Worm (Caenorhabditis elegans) whole organism, late embryonic: ENCODE measurements around the gene clec-213.

Source experiments
- C38D4.7 ChIP-seq: fragments of 200-800 bp; sonication (Bioruptor generic); optimal IDR thresholded peaks from 2 replicates; lab custom pipeline; 2018; ENCODE audit warnings: mild to moderate bottlenecking, missing genetic modification characterization, moderate library complexity, missing compliant biosample characterization
- K09A11.1 ChIP-seq: sonication (generic microtip); optimal IDR thresholded peaks from 2 replicates; lab custom pipeline; 2017; ENCODE audit warnings: antibody characterized with exemption, mild to moderate bottlenecking, missing genetic modification characterization, missing compliant biosample characterization; ENCODE audit not compliant: insufficient read depth
- T23F11.4 ChIP-seq: fragments of 200-800 bp; sonication (Bioruptor generic); optimal IDR thresholded peaks from 2 replicates; lab custom pipeline; 2018; ENCODE audit warnings: mild to moderate bottlenecking, missing genetic modification characterization, missing compliant biosample characterization
- ahr-1 ChIP-seq: sonication (generic microtip); optimal IDR thresholded peaks from 2 replicates; lab custom pipeline; 2016; ENCODE audit warnings: missing genetic modification characterization, missing compliant biosample characterization
- ama-1 ChIP-seq: fragments of 150-350 bp; optimal IDR thresholded peaks from 2 replicates; lab custom pipeline; 2014
- ceh-19 ChIP-seq: fragments of 200-800 bp; sonication (Bioruptor generic); optimal IDR thresholded peaks from 2 replicates; lab custom pipeline; 2018; ENCODE audit warnings: mild to moderate bottlenecking, missing genetic modification characterization, missing compliant biosample characterization
- ceh-22 ChIP-seq: sonication (generic microtip); optimal IDR thresholded peaks from 2 replicates; lab custom pipeline; 2017; ENCODE audit warnings: missing biosample characterization, missing genetic modification characterization
- ceh-24 ChIP-seq: sonication (generic microtip); optimal IDR thresholded peaks from 2 replicates; lab custom pipeline; 2016; ENCODE audit warnings: mild to moderate bottlenecking, missing genetic modification characterization, missing compliant biosample characterization
- ceh-34 ChIP-seq: sonication (generic microtip); optimal IDR thresholded peaks from 2 replicates; lab custom pipeline; 2016; ENCODE audit warnings: mild to moderate bottlenecking, missing genetic modification characterization, missing compliant biosample characterization
- ceh-45 ChIP-seq: fragments of 200-800 bp; sonication (Bioruptor generic); IDR thresholded peaks from 2 replicates; pipeline ENCODE4 v1.3.6; 2022; ENCODE audit warnings: missing genetic modification reagents, missing genetic modification characterization, missing compliant biosample characterization
- ceh-48 ChIP-seq: sonication (generic microtip); optimal IDR thresholded peaks from 2 replicates; lab custom pipeline; 2016; ENCODE audit warnings: missing genetic modification characterization, inconsistent platforms, missing compliant biosample characterization
- ceh-6 ChIP-seq: fragments of 200-800 bp; sonication (Bioruptor generic); optimal IDR thresholded peaks from 2 replicates; lab custom pipeline; 2018; ENCODE audit warnings: mild to moderate bottlenecking, missing genetic modification characterization, missing compliant biosample characterization
- ceh-9 ChIP-seq: sonication (generic microtip); optimal IDR thresholded peaks from 2 replicates; lab custom pipeline; 2016; ENCODE audit warnings: mild to moderate bottlenecking, missing genetic modification characterization, inconsistent platforms, missing compliant biosample characterization
- che-1 ChIP-seq: sonication (generic microtip); optimal IDR thresholded peaks from 2 replicates; lab custom pipeline; 2016; ENCODE audit warnings: mild to moderate bottlenecking, missing genetic modification characterization, missing compliant biosample characterization
- elt-2 ChIP-seq: sonication (generic microtip); optimal IDR thresholded peaks from 2 replicates; lab custom pipeline; 2016; ENCODE audit warnings: missing genetic modification reagents, missing genetic modification characterization, missing compliant biosample characterization
- elt-4 ChIP-seq: sonication (generic microtip); optimal IDR thresholded peaks from 2 replicates; lab custom pipeline; 2016; ENCODE audit warnings: missing genetic modification characterization, missing compliant biosample characterization
- ets-4 ChIP-seq: sonication (generic microtip); optimal IDR thresholded peaks from 2 replicates; lab custom pipeline; 2016; ENCODE audit warnings: missing genetic modification characterization, missing compliant biosample characterization
- eyg-1 ChIP-seq: sonication (generic microtip); optimal IDR thresholded peaks from 2 replicates; lab custom pipeline; 2016; ENCODE audit warnings: missing genotype, missing genetic modification characterization, missing compliant biosample characterization
- fkh-6 ChIP-seq: sonication (generic microtip); optimal IDR thresholded peaks from 2 replicates; lab custom pipeline; 2016; ENCODE audit warnings: missing genetic modification characterization, missing compliant biosample characterization
- hlh-15 ChIP-seq: sonication (generic microtip); optimal IDR thresholded peaks from 2 replicates; lab custom pipeline; 2016; ENCODE audit warnings: missing genetic modification characterization, missing compliant biosample characterization
- hlh-6 ChIP-seq: sonication (generic microtip); optimal IDR thresholded peaks from 2 replicates; lab custom pipeline; 2016; ENCODE audit warnings: missing genotype, missing genetic modification characterization, missing compliant biosample characterization
- hlh-8 ChIP-seq: sonication (generic microtip); optimal IDR thresholded peaks from 2 replicates; lab custom pipeline; 2016; ENCODE audit warnings: missing genotype, missing genetic modification characterization, missing compliant biosample characterization
- lin-11 ChIP-seq: fragments of 200-800 bp; sonication (Bioruptor generic); optimal IDR thresholded peaks from 2 replicates; lab custom pipeline; 2018; ENCODE audit warnings: mild to moderate bottlenecking, missing genetic modification characterization, missing compliant biosample characterization
- mec-3 ChIP-seq: sonication (generic microtip); optimal IDR thresholded peaks from 2 replicates; lab custom pipeline; 2016; ENCODE audit warnings: borderline replicate concordance, missing genetic modification characterization, missing compliant biosample characterization
- nfya-1 ChIP-seq: sonication (generic microtip); optimal IDR thresholded peaks from 2 replicates; lab custom pipeline; 2017; ENCODE audit warnings: missing genetic modification characterization, mild to moderate bottlenecking, missing compliant biosample characterization, antibody characterized with exemption, moderate library complexity
- nhr-11 ChIP-seq: fragments of 150-350 bp; optimal IDR thresholded peaks from 2 replicates; lab custom pipeline; 2014; ENCODE audit warnings: missing biosample characterization, missing genetic modification characterization
- nhr-232 ChIP-seq: sonication (generic microtip); optimal IDR thresholded peaks from 2 replicates; lab custom pipeline; 2016; ENCODE audit warnings: missing genetic modification characterization, missing compliant biosample characterization
- npax-4 ChIP-seq: sonication (generic microtip); optimal IDR thresholded peaks from 2 replicates; lab custom pipeline; 2016; ENCODE audit warnings: missing genetic modification characterization, missing compliant biosample characterization
- odd-2 ChIP-seq: sonication (generic microtip); optimal IDR thresholded peaks from 2 replicates; lab custom pipeline; 2017; ENCODE audit warnings: antibody characterized with exemption, mild to moderate bottlenecking, missing genetic modification characterization, missing compliant biosample characterization
- pat-9 ChIP-seq: fragments of 200-800 bp; sonication (Bioruptor generic); optimal IDR thresholded peaks from 2 replicates; lab custom pipeline; 2018; ENCODE audit warnings: mild to moderate bottlenecking, missing genetic modification characterization, moderate library complexity, missing compliant biosample characterization
- pha-4 ChIP-seq: fragments of 150-350 bp; optimal IDR thresholded peaks from 2 replicates; lab custom pipeline; 2018; ENCODE audit warnings: missing biosample characterization, missing genetic modification reagents, missing genetic modification characterization
- ref-2 ChIP-seq: sonication (generic microtip); optimal IDR thresholded peaks from 2 replicates; lab custom pipeline; 2016; ENCODE audit warnings: missing genetic modification characterization, missing compliant biosample characterization
- sdc-2 ChIP-seq: sonication (generic microtip); optimal IDR thresholded peaks from 2 replicates; lab custom pipeline; 2016; ENCODE audit warnings: missing genotype, missing genetic modification characterization, missing compliant biosample characterization
- sox-2 ChIP-seq: fragments of 200-800 bp; sonication (Bioruptor generic); IDR thresholded peaks from 2 replicates; pipeline ENCODE4 v1.3.6; 2022; ENCODE audit warnings: missing genetic modification reagents, missing genetic modification characterization, missing compliant biosample characterization
- syd-9 ChIP-seq: sonication (generic microtip); optimal IDR thresholded peaks from 2 replicates; lab custom pipeline; 2016; ENCODE audit warnings: mild to moderate bottlenecking, missing genetic modification characterization, moderate library complexity, missing compliant biosample characterization
- tbx-2 ChIP-seq: sonication (generic microtip); optimal IDR thresholded peaks from 2 replicates; lab custom pipeline; 2016; ENCODE audit warnings: missing genetic modification characterization, missing compliant biosample characterization
- tbx-7 ChIP-seq: sonication (generic microtip); optimal IDR thresholded peaks from 2 replicates; lab custom pipeline; 2016; ENCODE audit warnings: missing genotype, missing genetic modification characterization, missing compliant biosample characterization
- unc-3 ChIP-seq, 2 experiments: fragments of 200-800 bp in 1 of 2; sonication (Bioruptor generic) in 1 of 2; sonication (generic microtip) in 1 of 2; conservative IDR thresholded peaks in 1 of 2; optimal IDR thresholded peaks in 1 of 2; 2 replicates each; pipeline versions ENCODE4 v1.3.6 to Lab custom; 2016 to 2022; ENCODE audit warnings: missing compliant biosample characterization in 2 of 2, missing genetic modification characterization in 2 of 2, missing genetic modification reagents in 1 of 2
- unc-42 ChIP-seq: sonication (generic microtip); optimal IDR thresholded peaks from 2 replicates; lab custom pipeline; 2016; ENCODE audit warnings: missing genotype, missing genetic modification characterization, missing compliant biosample characterization
- unc-55 ChIP-seq: sonication (generic microtip); optimal IDR thresholded peaks from 2 replicates; lab custom pipeline; 2017; ENCODE audit warnings: missing biosample characterization, missing genetic modification reagents, missing genetic modification characterization
- zip-5 ChIP-seq: sonication (generic microtip); optimal IDR thresholded peaks from 2 replicates; lab custom pipeline; 2016; ENCODE audit warnings: missing genetic modification characterization, missing compliant biosample characterization
- ztf-16 ChIP-seq: sonication (generic microtip); optimal IDR thresholded peaks from 2 replicates; lab custom pipeline; 2017; ENCODE audit warnings: missing genetic modification characterization, missing compliant biosample characterization

The clec-213 gene

DNA sequence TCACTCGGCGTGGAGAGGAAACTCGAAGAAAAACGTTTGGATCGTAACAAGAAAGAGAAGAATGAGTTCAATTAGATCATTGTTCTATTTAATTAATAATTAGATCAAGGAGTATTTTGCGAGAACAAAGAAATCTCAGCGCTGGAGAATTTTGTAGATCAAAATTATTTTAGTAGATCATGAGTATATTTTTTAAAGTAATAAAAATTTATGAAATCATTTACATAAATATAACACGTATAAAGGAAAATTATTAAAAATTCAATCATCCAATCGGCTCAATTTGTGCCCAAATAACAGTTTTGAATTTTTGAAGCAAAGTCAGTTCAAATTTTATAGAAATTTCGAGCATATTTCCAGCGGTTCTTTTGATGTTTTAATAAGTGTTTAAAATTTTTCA, 19.2 kb downstream of the clec-213 start, which contains the start of gene C50E3.13:
TSS of gene C50E3.13 (minus strand) at position 101 of the 400 bp plus-strand sequence.
- TF ChIP-seq T23F11.4 (no peak), mec-3 (tag; lab: Kevin White, UChicago) (no peak), ceh-22 (no peak), ets-4 (no peak), unc-3 (GFP tag; conservative IDR thresholded peaks at IDR 0.05; lab: Robert Waterston, UW) (no peak), unc-3 (tag; optimal IDR thresholded peaks at IDR 0.05; lab: Kevin White, UChicago) (no peak), nfya-1 (tag; lab: Kevin White, UChicago) (no peak), ceh-48 (tag; lab: Kevin White, UChicago) (no peak), fkh-6 (no peak), che-1 (tag; lab: Kevin White, UChicago) (no peak), nhr-232 (tag; lab: Kevin White, UChicago) (no peak), sox-2 (no peak), elt-2 (tag; lab: Kevin White, UChicago) (no peak), ahr-1 (tag; lab: Kevin White, UChicago) (no peak)
- TF ChIP-seq, all 69 proteins: peak for 0

DNA sequence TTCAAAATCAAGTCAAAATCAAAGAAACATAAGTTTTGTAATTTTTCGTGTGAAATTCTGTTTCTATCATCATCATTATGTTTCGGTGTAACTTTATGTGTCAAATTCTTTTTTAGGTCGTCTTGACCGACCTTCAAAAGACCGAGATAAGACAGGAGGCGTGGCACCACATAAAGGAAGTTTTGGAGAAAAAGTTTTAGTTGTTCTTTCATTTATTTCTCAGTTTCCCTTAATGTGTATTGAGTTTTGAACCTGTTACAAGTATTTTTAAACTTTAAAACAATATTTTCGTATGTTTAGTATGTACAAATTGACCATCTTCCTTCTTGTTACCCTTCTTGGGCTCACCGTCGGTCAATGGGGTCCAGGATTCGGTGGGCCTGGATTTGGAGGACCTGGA, 19.7 kb downstream of the clec-213 start, which contains the start of gene grsp-4:
TSS of gene grsp-4 (plus strand) at position 301 of the 400 bp plus-strand sequence.
- TF ChIP-seq nfya-1 (tag; lab: Kevin White, UChicago) (no peak), unc-55 (no peak), ceh-9 (tag; lab: Kevin White, UChicago) (no peak)

DNA sequence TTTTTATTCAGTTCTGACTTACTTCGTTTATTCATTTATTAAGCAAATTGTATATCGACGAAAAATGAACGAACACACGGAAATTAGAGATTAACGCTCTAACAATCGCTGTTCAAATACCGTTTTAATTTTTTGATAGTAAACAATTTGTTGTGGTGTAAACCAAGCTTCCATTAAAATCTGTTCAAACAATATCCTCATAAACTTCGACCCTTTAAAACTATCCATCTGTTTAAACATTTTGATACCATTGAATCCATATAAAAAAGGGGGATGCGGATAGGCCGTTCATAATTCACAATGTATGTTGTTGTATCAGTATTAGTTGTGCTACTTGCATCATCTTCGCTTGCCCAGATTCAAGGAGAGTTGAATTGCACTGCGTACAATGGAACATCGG, 21.6 kb downstream of the clec-213 start, which contains the start of gene F07C4.6:
TSS of gene F07C4.6 (plus strand) at position 301 of the 400 bp plus-strand sequence.
- TF ChIP-seq nhr-11 (tag; lab: Kevin White, UChicago): no peak
- no peak for TF ChIP-seq ztf-16 (tag; lab: Kevin White, UChicago)

DNA sequence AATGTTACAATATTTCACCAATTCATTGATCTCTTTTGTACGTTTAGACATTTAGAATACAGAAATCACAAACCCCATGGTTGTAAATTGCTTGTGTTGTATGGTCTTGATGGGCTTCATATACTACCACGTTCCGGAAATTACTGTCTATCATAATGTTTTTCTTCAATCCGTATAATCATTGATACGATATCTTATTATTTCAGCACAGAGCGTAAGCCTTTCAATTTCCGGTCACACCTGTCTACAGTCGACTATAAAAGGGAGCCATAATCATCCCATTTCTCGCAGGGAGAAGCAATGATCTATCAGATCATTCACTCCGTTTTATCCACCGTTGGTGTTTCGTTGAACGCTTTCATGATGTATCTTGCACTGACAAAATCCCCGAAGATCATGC, 24.5 kb downstream of the clec-213 start, which contains the start of gene srd-30:
TSS of gene srd-30 (plus strand) at position 301 of the 400 bp plus-strand sequence.
- no peak for TF ChIP-seq tbx-2 (tag; lab: Kevin White, UChicago)
- no peak for TF ChIP-seq C38D4.7
- TF ChIP-seq eyg-1 (tag; lab: Kevin White, UChicago): no peak
- TF ChIP-seq tbx-7 (tag; lab: Kevin White, UChicago): no peak
- TF ChIP-seq pha-4: no peak
- TF ChIP-seq hlh-8: no peak
- no peak for TF ChIP-seq ceh-6
- TF ChIP-seq sdc-2 (tag; lab: Kevin White, UChicago): no peak
- no peak for TF ChIP-seq hlh-6 (tag; lab: Kevin White, UChicago)
- no peak for TF ChIP-seq ceh-45 (GFP tag; lab: Robert Waterston, UW)
- no peak for TF ChIP-seq mec-3 (tag; lab: Kevin White, UChicago)
- TF ChIP-seq ama-1 (lab: Kevin White, UChicago): no peak
- no peak for TF ChIP-seq ztf-16 (tag; lab: Kevin White, UChicago)
- TF ChIP-seq elt-2 (tag; lab: Kevin White, UChicago): no peak
- no peak for TF ChIP-seq ceh-48 (tag; lab: Kevin White, UChicago)
- TF ChIP-seq K09A11.1 (tag; lab: Kevin White, UChicago): no peak
- TF ChIP-seq, all 69 proteins: peak for 0

DNA sequence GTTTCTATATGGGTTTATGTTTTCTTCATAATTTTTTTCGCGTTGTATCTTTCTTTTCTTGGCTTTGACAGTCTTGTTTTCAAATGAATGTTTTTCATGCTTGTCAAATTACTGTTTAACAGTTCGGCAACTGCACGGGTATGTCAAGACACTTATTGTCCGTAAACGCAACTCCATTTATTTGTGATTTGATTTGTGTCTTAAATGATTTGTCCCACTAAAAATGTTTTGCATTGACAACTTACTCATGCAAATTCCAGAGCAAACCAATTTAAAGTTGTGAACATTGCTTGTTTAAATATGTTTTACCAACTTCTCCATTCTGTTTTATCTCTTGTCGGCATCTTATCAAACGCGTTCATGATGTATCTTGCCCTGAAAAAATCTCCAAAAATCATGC, 26.8 kb downstream of the clec-213 start, which contains the start of gene srd-25:
TSS of gene srd-25 (plus strand) at position 301 of the 400 bp plus-strand sequence.
- no peak for TF ChIP-seq ceh-24 (tag; lab: Kevin White, UChicago)
- no peak for TF ChIP-seq elt-4 (tag; lab: Kevin White, UChicago)
- no peak for TF ChIP-seq unc-42 (tag; lab: Kevin White, UChicago)
- no peak for TF ChIP-seq ref-2
- TF ChIP-seq K09A11.1 (tag; lab: Kevin White, UChicago): no peak
- TF ChIP-seq npax-4 (tag; lab: Kevin White, UChicago): no peak
- TF ChIP-seq zip-5 (tag; lab: Kevin White, UChicago): no peak
- no peak for TF ChIP-seq tbx-7 (tag; lab: Kevin White, UChicago)
- TF ChIP-seq hlh-6 (tag; lab: Kevin White, UChicago): no peak
- TF ChIP-seq eyg-1 (tag; lab: Kevin White, UChicago): no peak
- no peak for TF ChIP-seq sdc-2 (tag; lab: Kevin White, UChicago)
- TF ChIP-seq pat-9 (tag; lab: Kevin White, UChicago): no peak
- TF ChIP-seq ceh-34 (tag; lab: Kevin White, UChicago): no peak
- no peak for TF ChIP-seq hlh-15
- TF ChIP-seq syd-9 (tag; lab: Kevin White, UChicago): no peak
- no peak for TF ChIP-seq lin-11
- no peak for TF ChIP-seq unc-3 (GFP tag; conservative IDR thresholded peaks at IDR 0.05; lab: Robert Waterston, UW)
- TF ChIP-seq unc-3 (tag; optimal IDR thresholded peaks at IDR 0.05; lab: Kevin White, UChicago): no peak
- no peak for TF ChIP-seq odd-2
- TF ChIP-seq ceh-19 (GFP tag; lab: Kevin White, UChicago): no peak
- TF ChIP-seq ama-1 (lab: Kevin White, UChicago): no peak
